Fruit fly (Drosophila melanogaster) S2 (cell line): Measurements from ENCODE around the gene per.

Source experiments
- CG8478 ChIP-seq: fragments of >200 bp; optimal IDR thresholded peaks from 2 replicates; lab custom pipeline; 2018
- CTCF ChIP-seq, 2 experiments: fragments of >200 bp; optimal IDR thresholded peaks; 2 replicates each; lab custom pipeline; 2018

DNA sequence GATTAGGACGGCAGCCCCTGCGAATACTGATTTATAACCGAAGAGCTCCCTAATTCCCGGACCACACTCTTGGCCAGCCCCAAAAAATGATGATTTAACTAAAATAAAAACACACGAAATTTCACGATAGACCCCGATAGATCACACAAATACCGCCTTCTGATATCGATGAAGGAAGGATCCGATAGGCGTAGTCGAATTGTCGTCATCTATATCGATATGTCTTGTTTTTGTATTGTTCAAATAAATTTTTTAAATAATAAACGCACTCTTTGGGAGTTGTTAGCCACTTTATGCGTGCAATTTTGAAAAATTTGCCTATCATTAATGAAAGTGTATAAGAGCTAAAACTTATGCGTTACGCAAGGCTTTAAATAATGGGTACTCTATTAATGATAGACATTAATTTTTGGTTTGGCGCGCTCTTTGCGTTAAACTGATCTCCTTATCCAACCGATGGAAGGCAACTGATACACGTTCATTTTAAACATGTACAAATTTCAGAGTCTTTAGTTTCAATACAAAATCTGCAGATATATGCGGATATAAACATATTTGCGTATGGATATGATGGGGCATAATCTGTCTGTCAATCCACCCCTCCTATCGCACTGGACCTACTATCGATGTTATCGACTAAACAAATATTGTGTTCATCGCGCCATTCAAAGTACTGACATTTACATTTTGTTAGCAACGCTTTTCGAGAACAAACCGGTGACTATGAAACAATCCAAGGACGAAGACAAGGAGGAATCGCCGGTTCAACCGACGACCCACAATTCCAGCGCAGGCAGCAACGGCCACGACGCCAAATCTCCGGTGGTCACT, 12.9 kb downstream of the per start, which contains the start of the genes Spg7 and Lint-O:
- TF ChIP-seq CTCF (optimal IDR thresholded peaks at IDR 0.05; lab: Kevin White, UChicago) (no peak), CG8478 (lab: Kevin White, UChicago) (no peak)
